Fruit fly (Drosophila melanogaster): Measurements from ENCODE around the gene CG1750.

The CG1750 gene

DNA sequence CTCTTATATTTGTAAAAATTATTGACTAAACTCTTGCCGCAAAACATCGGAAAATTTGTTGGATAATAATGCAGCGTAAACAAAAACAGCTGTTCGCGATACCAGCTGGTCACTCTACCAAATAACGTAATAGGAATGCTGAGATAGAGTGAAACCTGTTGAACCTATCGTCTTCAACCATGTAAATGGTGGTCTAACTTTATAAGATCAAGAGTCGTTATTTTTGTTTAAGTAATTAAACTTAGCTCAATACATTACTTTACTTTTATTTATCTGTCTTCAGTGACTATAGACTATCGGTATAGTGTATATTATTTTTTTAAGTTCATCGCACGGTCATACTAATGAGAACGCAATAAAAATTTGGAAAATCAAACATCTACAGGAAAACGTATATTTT is at the start of gene CG1750, which contains the start of gene spn-F (continued):
- TF ChIP-seq kay (GFP tag; optimal IDR thresholded peaks at IDR 0.05) (no peak), hth (optimal IDR thresholded peaks at IDR 0.05) (no peak), org-1 (GFP tag; optimal IDR thresholded peaks at IDR 0.05) (no peak), shn (GFP tag; optimal IDR thresholded peaks at IDR 0.05) (no peak), wor (GFP tag; IDR thresholded peaks at IDR 0.05) (no peak), Dip2 (GFP tag; IDR thresholded peaks at IDR 0.05) (no peak), sqz (GFP tag; optimal IDR thresholded peaks at IDR 0.05) (no peak), crc (GFP tag; optimal IDR thresholded peaks at IDR 0.05) (no peak), CrebB (tag; optimal IDR thresholded peaks at IDR 0.05) (no peak), CG42726 (GFP tag; IDR thresholded peaks at IDR 0.05; ENCODE audit: partially characterized antibody) (no peak), mirr (GFP tag; optimal IDR thresholded peaks at IDR 0.05) (no peak), Stat92E (GFP tag; optimal IDR thresholded peaks at IDR 0.05) (no peak), CG6654 (GFP tag; optimal IDR thresholded peaks at IDR 0.05) (no peak), toy (GFP tag; IDR thresholded peaks at IDR 0.05) (no peak), tin (GFP tag; optimal IDR thresholded peaks at IDR 0.05) (no peak), fru (optimal IDR thresholded peaks at IDR 0.05) (no peak), tio (GFP tag; optimal IDR thresholded peaks at IDR 0.05) (no peak), CG12219 (GFP tag; optimal IDR thresholded peaks at IDR 0.05) (no peak), ttk (GFP tag; IDR thresholded peaks at IDR 0.05) (no peak), ftz-f1 (GFP tag; optimal IDR thresholded peaks at IDR 0.05) (no peak), ems (GFP tag; optimal IDR thresholded peaks at IDR 0.05) (no peak), CG18011 (GFP tag; optimal IDR thresholded peaks at IDR 0.05) (no peak), Dip3 (GFP tag; optimal IDR thresholded peaks at IDR 0.05) (no peak), CG5953 (GFP tag; IDR thresholded peaks at IDR 0.05) (no peak), CG7556 (GFP tag; optimal IDR thresholded peaks at IDR 0.05) (no peak), HmgZ (tag; optimal IDR thresholded peaks at IDR 0.05) (peak; percentile 39), CG10462 (GFP tag; optimal IDR thresholded peaks at IDR 0.05) (no peak), CG4854 (GFP tag; optimal IDR thresholded peaks at IDR 0.05) (no peak), CG7372 (GFP tag; IDR thresholded peaks at IDR 0.05) (no peak), BEAF-32 (GFP tag; optimal IDR thresholded peaks at IDR 0.05) (peak; percentile 82), Ravus (GFP tag; IDR thresholded peaks at IDR 0.05) (no peak), Ets97D (GFP tag; optimal IDR thresholded peaks at IDR 0.05) (no peak), Asciz (GFP tag; optimal IDR thresholded peaks at IDR 0.05) (no peak), Hmr (GFP tag; optimal IDR thresholded peaks at IDR 0.05) (no peak), CG1647 (GFP tag; optimal IDR thresholded peaks at IDR 0.05) (no peak), ssp (GFP tag; IDR thresholded peaks at IDR 0.05) (no peak), Gug (GFP tag; IDR thresholded peaks at IDR 0.05) (no peak), CG11560 (tag; IDR thresholded peaks at IDR 0.05) (no peak), Spps (tag; optimal IDR thresholded peaks at IDR 0.05) (no peak), CG10209 (GFP tag; optimal IDR thresholded peaks at IDR 0.05) (no peak), inv (GFP tag; IDR thresholded peaks at IDR 0.05; ENCODE audit: partially characterized antibody) (peak; percentile 56), CG12942 (GFP tag; optimal IDR thresholded peaks at IDR 0.05) (no peak), CG16779 (GFP tag; IDR thresholded peaks at IDR 0.05) (no peak), CG2678 (tag; optimal IDR thresholded peaks at IDR 0.05) (no peak), CG14667 (GFP tag; IDR thresholded peaks at IDR 0.05) (no peak), dati (GFP tag; IDR thresholded peaks at IDR 0.05) (no peak), CG3163 (GFP tag; optimal IDR thresholded peaks at IDR 0.05) (no peak), klu (GFP tag; IDR thresholded peaks at IDR 0.05) (no peak), CG7745 (tag; optimal IDR thresholded peaks at IDR 0.05) (no peak), pum (GFP tag; optimal IDR thresholded peaks at IDR 0.05) (no peak), croc (GFP tag; conservative IDR thresholded peaks at IDR 0.05) (no peak), NfI (GFP tag; optimal IDR thresholded peaks at IDR 0.05) (no peak), CG8388 (GFP tag; optimal IDR thresholded peaks at IDR 0.05) (no peak)

Measured in whole organism, embryonic.